Fruit fly (Drosophila melanogaster) whole organism, prepupa: ENCODE data around the gene CG2865.

Experiments used
- Blimp-1 ChIP-seq: fragments of 200-800 bp; sonication (Bioruptor generic); optimal IDR thresholded peaks from 3 replicates; lab custom pipeline; 2017; ENCODE audit warnings: missing biosample characterization, missing genetic modification characterization, mild to moderate bottlenecking, moderate library complexity, missing genetic modification reagents
- CG10631 ChIP-seq: fragments of 200-800 bp; sonication (Bioruptor generic); optimal IDR thresholded peaks from 2 replicates; lab custom pipeline; 2016; ENCODE audit warnings: missing biosample characterization, missing genetic modification characterization
- CG11294 ChIP-seq: fragments of 200-800 bp; sonication (Bioruptor generic); IDR thresholded peaks from 2 replicates; pipeline ENCODE4 v1.3.6; 2022; ENCODE audit warnings: missing biosample characterization, missing genetic modification characterization
- CG11762 ChIP-seq: fragments of 200-800 bp; sonication (Bioruptor generic); optimal IDR thresholded peaks from 3 replicates; lab custom pipeline; 2016; ENCODE audit warnings: missing biosample characterization, missing genetic modification characterization; ENCODE audit not compliant: insufficient read depth
- CG15336 ChIP-seq: fragments of 200-800 bp; sonication (Bioruptor generic); IDR thresholded peaks from 2 replicates; pipeline ENCODE4 v1.3.6; 2022; ENCODE audit warnings: missing biosample characterization, missing genetic modification characterization
- CG1621 ChIP-seq: fragments of 200-800 bp; sonication (Bioruptor generic); optimal IDR thresholded peaks from 3 replicates; lab custom pipeline; 2018; ENCODE audit warnings: missing biosample characterization, mild to moderate bottlenecking, missing genetic modification characterization
- CG16779 ChIP-seq: fragments of 200-800 bp; sonication (Bioruptor generic); optimal IDR thresholded peaks from 3 replicates; lab custom pipeline; 2017; ENCODE audit warnings: missing biosample characterization, mild to moderate bottlenecking, missing genetic modification characterization
- CG3032 ChIP-seq: fragments of 200-800 bp; optimal IDR thresholded peaks from 2 replicates; lab custom pipeline; 2019; ENCODE audit warnings: missing biosample characterization, mild to moderate bottlenecking, missing genetic modification characterization, moderate library complexity
- CG34406 ChIP-seq: fragments of 200-800 bp; sonication (Bioruptor generic); optimal IDR thresholded peaks from 3 replicates; lab custom pipeline; 2016; ENCODE audit warnings: missing biosample characterization, missing genetic modification characterization
- CG3919 ChIP-seq: fragments of 200-800 bp; sonication (Bioruptor generic); optimal IDR thresholded peaks from 3 replicates; lab custom pipeline; 2016; ENCODE audit warnings: missing biosample characterization, missing genetic modification characterization
- CG4318 ChIP-seq: fragments of 200-800 bp; sonication (Bioruptor generic); optimal IDR thresholded peaks from 3 replicates; lab custom pipeline; 2017; ENCODE audit warnings: missing biosample characterization, mild to moderate bottlenecking, missing genetic modification characterization
- CG6276 ChIP-seq: fragments of 200-800 bp; sonication (Bioruptor generic); optimal IDR thresholded peaks from 2 replicates; lab custom pipeline; 2017; ENCODE audit warnings: missing biosample characterization, mild to moderate bottlenecking, missing genetic modification characterization
- CG6792 ChIP-seq: fragments of 200-800 bp; sonication (Bioruptor generic); optimal IDR thresholded peaks from 3 replicates; lab custom pipeline; 2016; ENCODE audit warnings: missing biosample characterization, missing genetic modification characterization
- CG6854 ChIP-seq: fragments of 200-800 bp; sonication (Bioruptor generic); optimal IDR thresholded peaks from 2 replicates; lab custom pipeline; 2017; ENCODE audit warnings: missing biosample characterization, mild to moderate bottlenecking, missing genetic modification characterization
- CG8319 ChIP-seq: fragments of 200-800 bp; sonication (Bioruptor generic); optimal IDR thresholded peaks from 3 replicates; lab custom pipeline; 2016; ENCODE audit warnings: missing biosample characterization, missing genetic modification characterization
- CG9139 ChIP-seq: fragments of 200-800 bp; sonication (Bioruptor generic); optimal IDR thresholded peaks from 3 replicates; lab custom pipeline; 2017; ENCODE audit warnings: missing biosample characterization, mild to moderate bottlenecking, missing genetic modification characterization
- Eip75B ChIP-seq: fragments of 200-800 bp; sonication (Bioruptor generic); optimal IDR thresholded peaks from 3 replicates; lab custom pipeline; 2016; ENCODE audit warnings: missing biosample characterization, missing genetic modification characterization
- Eip93F ChIP-seq: fragments of 200-800 bp; sonication (Bioruptor generic); optimal IDR thresholded peaks from 2 replicates; lab custom pipeline; 2016; ENCODE audit warnings: missing biosample characterization, mild to moderate bottlenecking, missing genetic modification characterization
- Ets96B ChIP-seq: fragments of 200-800 bp; optimal IDR thresholded peaks from 2 replicates; lab custom pipeline; 2019; ENCODE audit warnings: missing biosample characterization, mild to moderate bottlenecking, missing genetic modification characterization, moderate library complexity
- Gug ChIP-seq: fragments of 200-800 bp; sonication (Bioruptor generic); IDR thresholded peaks from 2 replicates; pipeline ENCODE4 v1.3.6; 2022; ENCODE audit warnings: missing biosample characterization, missing genetic modification characterization
- Hr38 ChIP-seq: sonication (Bioruptor generic); optimal IDR thresholded peaks from 2 replicates; lab custom pipeline; 2016; ENCODE audit warnings: missing biosample characterization, missing genetic modification characterization
- Hr39 ChIP-seq: fragments of 200-800 bp; sonication (Bioruptor generic); optimal IDR thresholded peaks from 2 replicates; lab custom pipeline; 2016; ENCODE audit warnings: missing biosample characterization, missing genetic modification characterization
- Hr4 ChIP-seq: fragments of 200-800 bp; sonication (Bioruptor generic); optimal IDR thresholded peaks from 3 replicates; lab custom pipeline; 2016; ENCODE audit warnings: missing biosample characterization, missing genetic modification characterization
- Lpt ChIP-seq: fragments of 200-800 bp; sonication (Bioruptor generic); optimal IDR thresholded peaks from 3 replicates; lab custom pipeline; 2016; ENCODE audit warnings: missing biosample characterization, missing genetic modification characterization
- Met ChIP-seq: fragments of 200-800 bp; sonication (Bioruptor generic); optimal IDR thresholded peaks from 3 replicates; lab custom pipeline; 2016; ENCODE audit warnings: missing biosample characterization, missing genetic modification characterization
- OdsH ChIP-seq: fragments of 200-800 bp; sonication (Bioruptor generic); optimal IDR thresholded peaks from 3 replicates; lab custom pipeline; 2016; ENCODE audit warnings: missing biosample characterization, missing genetic modification characterization
- Smox ChIP-seq: fragments of 200-800 bp; sonication (Bioruptor generic); optimal IDR thresholded peaks from 3 replicates; lab custom pipeline; 2016; ENCODE audit warnings: missing biosample characterization, missing genetic modification characterization
- Sox102F ChIP-seq: fragments of 200-800 bp; sonication (Bioruptor generic); optimal IDR thresholded peaks from 2 replicates; lab custom pipeline; 2016; ENCODE audit warnings: missing biosample characterization, mild to moderate bottlenecking, missing genetic modification characterization
- Sox15 ChIP-seq: fragments of 200-800 bp; sonication (Bioruptor generic); optimal IDR thresholded peaks from 3 replicates; lab custom pipeline; 2016; ENCODE audit warnings: missing biosample characterization, missing genetic modification characterization
- acj6 ChIP-seq: fragments of 200-800 bp; sonication (Bioruptor generic); optimal IDR thresholded peaks from 3 replicates; lab custom pipeline; 2016; ENCODE audit warnings: missing biosample characterization, missing genetic modification characterization
- cyc ChIP-seq: fragments of 200-800 bp; sonication (Bioruptor generic); optimal IDR thresholded peaks from 3 replicates; lab custom pipeline; 2016; ENCODE audit warnings: missing biosample characterization, missing genetic modification characterization
- dac ChIP-seq: fragments of 200-800 bp; sonication (Bioruptor generic); optimal IDR thresholded peaks from 2 replicates; lab custom pipeline; 2017; ENCODE audit warnings: missing biosample characterization, mild to moderate bottlenecking, missing genetic modification characterization
- dsx ChIP-seq: fragments of 200-800 bp; optimal IDR thresholded peaks from 3 replicates; lab custom pipeline; 2019; ENCODE audit warnings: missing biosample characterization, mild to moderate bottlenecking, missing genetic modification characterization, moderate library complexity; ENCODE audit not compliant: poor library complexity, severe bottlenecking
- eg ChIP-seq: fragments of 200-800 bp; sonication (Bioruptor generic); IDR thresholded peaks from 3 replicates; pipeline ENCODE4 v1.3.6; 2022; ENCODE audit warnings: missing biosample characterization, missing genetic modification characterization
- esn ChIP-seq: fragments of 200-800 bp; sonication (Bioruptor generic); optimal IDR thresholded peaks from 2 replicates; lab custom pipeline; 2016; ENCODE audit warnings: missing biosample characterization, mild to moderate bottlenecking, missing genetic modification characterization, moderate library complexity
- fd59A ChIP-seq: fragments of 200-800 bp; sonication (Bioruptor generic); optimal IDR thresholded peaks from 2 replicates; lab custom pipeline; 2017; ENCODE audit warnings: missing biosample characterization, mild to moderate bottlenecking, missing genetic modification characterization, missing genetic modification reagents
- fd85E ChIP-seq: fragments of 200-800 bp; sonication (Bioruptor generic); optimal IDR thresholded peaks from 3 replicates; lab custom pipeline; 2016; ENCODE audit warnings: missing biosample characterization, missing genetic modification characterization
- lz ChIP-seq: fragments of 200-800 bp; sonication (Bioruptor generic); optimal IDR thresholded peaks from 3 replicates; lab custom pipeline; 2016; ENCODE audit warnings: missing biosample characterization, missing genetic modification characterization
- pdm3 ChIP-seq: fragments of 200-800 bp; sonication (Bioruptor generic); optimal IDR thresholded peaks from 3 replicates; lab custom pipeline; 2016; ENCODE audit warnings: missing biosample characterization, missing genetic modification characterization
- salr ChIP-seq, 2 experiments: fragments of 200-800 bp; sonication (Bioruptor generic); optimal IDR thresholded peaks; 3 replicates each; lab custom pipeline; 2016 to 2018; ENCODE audit warnings: missing biosample characterization in 2 of 2, missing genetic modification characterization in 2 of 2, mild to moderate bottlenecking in 1 of 2
- spab ChIP-seq: fragments of 200-800 bp; sonication (Bioruptor generic); optimal IDR thresholded peaks from 2 replicates; lab custom pipeline; 2017; ENCODE audit warnings: missing biosample characterization, mild to moderate bottlenecking, missing genetic modification characterization, missing genetic modification reagents
- ss ChIP-seq, 2 experiments: fragments of 200-800 bp; sonication (Bioruptor generic); optimal IDR thresholded peaks; 2 replicates in 1 of 2; 3 replicates in 1 of 2; lab custom pipeline; 2017 to 2018; ENCODE audit warnings: mild to moderate bottlenecking in 2 of 2, missing biosample characterization in 2 of 2, missing genetic modification characterization in 2 of 2, moderate library complexity in 1 of 2
- svp ChIP-seq: fragments of 200-800 bp; sonication (Bioruptor generic); peaks from one replicate; lab custom pipeline; 2016; ENCODE audit warnings: missing biosample characterization, missing genetic modification characterization
- topi ChIP-seq: fragments of 200-800 bp; sonication (Bioruptor generic); optimal IDR thresholded peaks from 3 replicates; lab custom pipeline; 2016; ENCODE audit warnings: missing biosample characterization, missing genetic modification characterization
- vri ChIP-seq: fragments of 200-800 bp; sonication (Bioruptor generic); optimal IDR thresholded peaks from 3 replicates; lab custom pipeline; 2016; ENCODE audit warnings: missing biosample characterization, mild to moderate bottlenecking, missing genetic modification characterization

Gene CG2865

dm6 chrX:2336428-2336827 lies 43.2 kb upstream of the CG2865 start (continued):
- TF ChIP-seq Lpt (GFP tag; lab: Kevin White, UChicago) (peak; percentile 20), CG6276 (GFP tag; lab: Kevin White, UChicago) (peak; percentile 51), CG11762 (GFP tag; lab: Kevin White, UChicago) (no peak), Sox102F (GFP tag; lab: Kevin White, UChicago) (no peak), fd59A (peak; percentile 53), CG6854 (GFP tag; lab: Kevin White, UChicago) (no peak), Hr4 (GFP tag; lab: Kevin White, UChicago) (peak; percentile 51), Smox (GFP tag; lab: Kevin White, UChicago) (no peak), CG1621 (tag; lab: Kevin White, UChicago) (peak; percentile 61), pdm3 (GFP tag; lab: Kevin White, UChicago) (no peak), Ets96B (peak; percentile 68), lz (GFP tag; lab: Kevin White, UChicago) (peak; percentile 31), Sox15 (peak; percentile 8), vri (GFP tag; lab: Kevin White, UChicago) (no peak), CG3032 (tag; lab: Kevin White, UChicago) (peak; percentile 53), Hr39 (GFP tag; lab: Kevin White, UChicago) (peak; percentile 55), Eip75B (GFP tag; lab: Kevin White, UChicago) (peak; percentile 46), Eip93F (GFP tag; lab: Kevin White, UChicago) (no peak), eg (GFP tag; lab: Robert Waterston, UW) (peak; percentile 48; the same call in 1 of the 3 replicates), CG16779 (tag; lab: Kevin White, UChicago) (peak; percentile 11), topi (peak; percentile 63), cyc (peak; percentile 48), spab (GFP tag; lab: Kevin White, UChicago) (peak; percentile 57), ss (GFP tag; optimal IDR thresholded peaks at IDR 0.05; lab: Kevin White, UChicago) (peak; percentile 48 to 51), CG4318 (GFP tag; lab: Kevin White, UChicago) (peak; percentile 24), salr (GFP tag; optimal IDR thresholded peaks at IDR 0.05; lab: Kevin White, UChicago) (peak in 1 of 2 experiments; percentile 48), fd85E (GFP tag; lab: Kevin White, UChicago) (no peak), CG15336 (GFP tag; lab: Robert Waterston, UW) (peak; percentile 33; the same call in 1 of the 2 replicates), CG10631 (GFP tag; lab: Kevin White, UChicago) (peak; percentile 51), Blimp-1 (peak; percentile 11), CG3919 (GFP tag; lab: Kevin White, UChicago) (peak; percentile 47), dac (GFP tag; lab: Kevin White, UChicago) (no peak), Met (no peak)

- TF ChIP-seq Hr38 (no peak), CG1621 (tag; lab: Kevin White, UChicago) (peak; percentile 52), ss (GFP tag; optimal IDR thresholded peaks at IDR 0.05; lab: Kevin White, UChicago) (peak; percentile 81 to 83), pdm3 (GFP tag; lab: Kevin White, UChicago) (peak; percentile 51), esn (GFP tag; lab: Kevin White, UChicago) (peak; percentile 17), CG9139 (GFP tag; lab: Kevin White, UChicago) (peak; percentile 79), Blimp-1 (peak; percentile 42), svp (peak; percentile 81), CG4318 (GFP tag; lab: Kevin White, UChicago) (no peak), CG15336 (GFP tag; lab: Robert Waterston, UW) (no peak), Gug (GFP tag; lab: Robert Waterston, UW) (no peak), Hr39 (GFP tag; lab: Kevin White, UChicago) (no peak), spab (GFP tag; lab: Kevin White, UChicago) (peak; percentile 43), topi (peak; percentile 57), Eip75B (GFP tag; lab: Kevin White, UChicago) (peak; percentile 7), Ets96B (no peak), CG3032 (tag; lab: Kevin White, UChicago) (no peak), CG10631 (GFP tag; lab: Kevin White, UChicago) (no peak), CG11294 (GFP tag; lab: Robert Waterston, UW) (no peak), CG3919 (GFP tag; lab: Kevin White, UChicago) (peak; percentile 36), OdsH (GFP tag; lab: Kevin White, UChicago) (peak; percentile 23), fd85E (GFP tag; lab: Kevin White, UChicago) (no peak), CG6854 (GFP tag; lab: Kevin White, UChicago) (peak; percentile 87), cyc (peak; percentile 0), CG34406 (GFP tag; lab: Kevin White, UChicago) (peak; percentile 35), CG8319 (GFP tag; lab: Kevin White, UChicago) (peak; percentile 48), dsx (GFP tag; lab: Kevin White, UChicago) (peak; percentile 17), acj6 (GFP tag; lab: Kevin White, UChicago) (no peak), salr (GFP tag; optimal IDR thresholded peaks at IDR 0.05; lab: Kevin White, UChicago) (peak; percentile 25 to 30), CG11762 (GFP tag; lab: Kevin White, UChicago) (peak; percentile 5), CG6792 (GFP tag; lab: Kevin White, UChicago) (no peak), Sox102F (GFP tag; lab: Kevin White, UChicago) (peak; percentile 69), eg (GFP tag; lab: Robert Waterston, UW) (0 out of 3 replicates have a peak, but pooled peaks have one; percentile 20)
Measured at dm6 chrX:2334556-2335137, 41.4 kb upstream of the CG2865 start, which contains the start of gene Ilp6. Gene Ilp6, minus strand, starts transcription at chrX:2334658.
